Fruit fly (Drosophila melanogaster) whole organism, wandering third instar larva: ENCODE data around the gene hdly.

Source experiments
- Abd-B ChIP-seq: fragments of >200 bp; optimal IDR thresholded peaks from 2 replicates; lab custom pipeline; 2017; ENCODE audit warnings: missing biosample characterization, missing genetic modification characterization
- CG32264 ChIP-seq: fragments of 200-800 bp; sonication (Bioruptor generic); optimal IDR thresholded peaks from 2 replicates; lab custom pipeline; 2016; ENCODE audit warnings: missing biosample characterization, missing genetic modification characterization
- CG9705 ChIP-seq: fragments of 200-800 bp; sonication (Bioruptor generic); optimal IDR thresholded peaks from 2 replicates; lab custom pipeline; 2018; ENCODE audit warnings: missing biosample characterization, mild to moderate bottlenecking, missing genetic modification characterization
- CrebA ChIP-seq: fragments of 200-800 bp; sonication (Bioruptor generic); optimal IDR thresholded peaks from 2 replicates; lab custom pipeline; 2016; ENCODE audit warnings: missing biosample characterization, mild to moderate bottlenecking, missing genetic modification characterization, borderline replicate concordance
- Dif ChIP-seq: fragments of 200-275, 200-300 bp; sonication (Bioruptor generic); optimal IDR thresholded peaks from 2 replicates; lab custom pipeline; 2018; ENCODE audit warnings: missing biosample characterization, missing genetic modification characterization; ENCODE audit not compliant: partially characterized antibody
- GATAd ChIP-seq: sonication (Bioruptor generic); optimal IDR thresholded peaks from 2 replicates; lab custom pipeline; 2016; ENCODE audit warnings: missing biosample characterization, missing genetic modification characterization
- HLH106 ChIP-seq: fragments of 200-800 bp; optimal IDR thresholded peaks from 3 replicates; lab custom pipeline; 2019; ENCODE audit warnings: missing biosample characterization, mild to moderate bottlenecking, missing genetic modification characterization, moderate library complexity
- Hnf4 ChIP-seq: fragments of 200-800 bp; sonication (Bioruptor generic); optimal IDR thresholded peaks from 2 replicates; lab custom pipeline; 2016; ENCODE audit warnings: missing biosample characterization, mild to moderate bottlenecking, missing genetic modification characterization
- Hr78 ChIP-seq: fragments of >200 bp; optimal IDR thresholded peaks from 2 replicates; lab custom pipeline; 2017; ENCODE audit warnings: missing biosample characterization, missing genetic modification characterization
- Hr83 ChIP-seq: fragments of 200-300 bp; sonication (Bioruptor generic); optimal IDR thresholded peaks from 2 replicates; lab custom pipeline; 2016; ENCODE audit warnings: missing biosample characterization, mild to moderate bottlenecking, missing genetic modification characterization, moderate library complexity; ENCODE audit not compliant: poor library complexity, severe bottlenecking
- Jra ChIP-seq: sonication (Bioruptor generic); optimal IDR thresholded peaks from 2 replicates; lab custom pipeline; 2016; ENCODE audit warnings: missing biosample characterization, missing genetic modification characterization
- Mio ChIP-seq: sonication (Bioruptor generic); optimal IDR thresholded peaks from 2 replicates; lab custom pipeline; 2016; ENCODE audit warnings: missing biosample characterization, missing genetic modification characterization
- Myc ChIP-seq: fragments of >200 bp; optimal IDR thresholded peaks from 2 replicates; lab custom pipeline; 2017
- N ChIP-seq: fragments of >200 bp; optimal IDR thresholded peaks from 2 replicates; lab custom pipeline; 2018; ENCODE audit warnings: missing biosample characterization, missing external identifiers, missing genetic modification characterization
- OdsH ChIP-seq: fragments of 200-800 bp; sonication (Bioruptor generic); optimal IDR thresholded peaks from 2 replicates; lab custom pipeline; 2016; ENCODE audit warnings: missing biosample characterization, mild to moderate bottlenecking, missing genetic modification characterization
- Rel ChIP-seq, 2 experiments: fragments of 200-800 bp; sonication (Bioruptor generic) in 1 of 2; optimal IDR thresholded peaks; 2 replicates in 1 of 2; 3 replicates in 1 of 2; lab custom pipeline; 2016 to 2019; ENCODE audit warnings: mild to moderate bottlenecking in 2 of 2, missing biosample characterization in 2 of 2, missing genetic modification characterization in 2 of 2, moderate library complexity in 1 of 2
- Sp1 ChIP-seq: fragments of 200-800 bp; sonication (Bioruptor generic); optimal IDR thresholded peaks from 3 replicates; lab custom pipeline; 2019; ENCODE audit warnings: missing biosample characterization, mild to moderate bottlenecking, missing genetic modification characterization, moderate library complexity
- Vsx2 ChIP-seq: fragments of 200-300, 225-300 bp; sonication (Bioruptor generic); optimal IDR thresholded peaks from 2 replicates; lab custom pipeline; 2018; ENCODE audit warnings: missing biosample characterization, missing genetic modification characterization; ENCODE audit not compliant: partially characterized antibody
- br ChIP-seq: fragments of 200-800 bp; sonication (Bioruptor generic); optimal IDR thresholded peaks from 2 replicates; lab custom pipeline; 2016; ENCODE audit warnings: missing biosample characterization, missing genetic modification characterization
- brk ChIP-seq: fragments of 200-800 bp; sonication (Bioruptor generic); optimal IDR thresholded peaks from 2 replicates; lab custom pipeline; 2016; ENCODE audit warnings: missing biosample characterization, mild to moderate bottlenecking, missing genetic modification characterization
- dsf ChIP-seq: sonication (Bioruptor generic); optimal IDR thresholded peaks from 2 replicates; lab custom pipeline; 2016; ENCODE audit warnings: missing biosample characterization, missing genetic modification characterization, borderline replicate concordance
- ey ChIP-seq: fragments of 200-800 bp; sonication (Bioruptor generic); optimal IDR thresholded peaks from 2 replicates; lab custom pipeline; 2016; ENCODE audit warnings: missing biosample characterization, missing genetic modification characterization
- foxo ChIP-seq, 2 experiments: fragments of 200-800 bp; sonication (Bioruptor generic); optimal IDR thresholded peaks; 2 replicates in 1 of 2; 3 replicates in 1 of 2; lab custom pipeline; 2016 to 2017; ENCODE audit warnings: missing biosample characterization in 2 of 2, missing genetic modification characterization in 2 of 2
- fru ChIP-seq: fragments of 200-800 bp; sonication (Bioruptor generic); optimal IDR thresholded peaks from 3 replicates; lab custom pipeline; 2016; ENCODE audit warnings: missing biosample characterization, mild to moderate bottlenecking, missing genetic modification characterization
- h ChIP-seq: fragments of 200-800 bp; sonication (Bioruptor generic); optimal IDR thresholded peaks from 3 replicates; lab custom pipeline; 2016; ENCODE audit warnings: missing biosample characterization, mild to moderate bottlenecking, missing genetic modification characterization
- lola ChIP-seq: fragments of >200 bp; optimal IDR thresholded peaks from 2 replicates; lab custom pipeline; 2017; ENCODE audit warnings: missing biosample characterization, missing genetic modification characterization
- pan ChIP-seq: fragments of >200 bp; optimal IDR thresholded peaks from 2 replicates; lab custom pipeline; 2017
- psq ChIP-seq: fragments of 200-800 bp; sonication (Bioruptor generic); optimal IDR thresholded peaks from 3 replicates; lab custom pipeline; 2017; ENCODE audit warnings: missing biosample characterization, mild to moderate bottlenecking, missing genetic modification characterization, moderate library complexity
- rgr ChIP-seq: fragments of 200-800 bp; sonication (Bioruptor generic); optimal IDR thresholded peaks from 3 replicates; lab custom pipeline; 2016; ENCODE audit warnings: missing biosample characterization, mild to moderate bottlenecking, missing genetic modification characterization
- sage ChIP-seq: fragments of 200-800 bp; sonication (Bioruptor generic); optimal IDR thresholded peaks from 2 replicates; lab custom pipeline; 2016; ENCODE audit warnings: missing biosample characterization, mild to moderate bottlenecking, missing genetic modification characterization
- sv ChIP-seq: fragments of 200-800 bp; sonication (Bioruptor generic); optimal IDR thresholded peaks from 3 replicates; lab custom pipeline; 2016; ENCODE audit warnings: missing biosample characterization, missing genetic modification characterization
- woc ChIP-seq: sonication (Bioruptor generic); optimal IDR thresholded peaks from 2 replicates; lab custom pipeline; 2016; ENCODE audit warnings: missing biosample characterization, mild to moderate bottlenecking, missing genetic modification characterization

hdly gene

dm6 chr3R:20958599-20959150, 44.6 kb downstream of the hdly start:
- TF ChIP-seq OdsH (GFP tag; lab: Kevin White, UChicago) = no peak
- no peak for TF ChIP-seq Hr78 (GFP tag; lab: Kevin White, UChicago)
- TF ChIP-seq Abd-B (GFP tag; lab: Kevin White, UChicago) = no peak
- TF ChIP-seq Myc = no peak
- no peak for TF ChIP-seq brk (GFP tag; lab: Kevin White, UChicago)
- TF ChIP-seq Sp1 = no peak
- TF ChIP-seq sv (GFP tag; lab: Kevin White, UChicago) = no peak
- no peak for TF ChIP-seq fru (GFP tag; lab: Kevin White, UChicago)
- TF ChIP-seq Jra (GFP tag; lab: Kevin White, UChicago) = no peak
- TF ChIP-seq h = no peak
- no peak for TF ChIP-seq foxo (GFP tag; optimal IDR thresholded peaks at IDR 0.05; lab: Kevin White, UChicago)
- no peak for TF ChIP-seq pan
- TF ChIP-seq HLH106 (tag; lab: Kevin White, UChicago) = no peak
- TF ChIP-seq N (GFP tag; lab: Kevin White, UChicago) = no peak
- no peak for TF ChIP-seq br (GFP tag; lab: Kevin White, UChicago)

- TF ChIP-seq dsf (GFP tag; lab: Kevin White, UChicago) = no peak
- TF ChIP-seq CG9705 (GFP tag; lab: Kevin White, UChicago) = no peak
- TF ChIP-seq h = peak; percentile 49
- TF ChIP-seq fru (GFP tag; lab: Kevin White, UChicago) = peak; percentile 17
- no peak for TF ChIP-seq Abd-B (GFP tag; lab: Kevin White, UChicago)
- TF ChIP-seq ey (GFP tag; lab: Kevin White, UChicago) = no peak
- TF ChIP-seq Hr83 (GFP tag; lab: Kevin White, UChicago) = peak; percentile 21
- no peak for TF ChIP-seq GATAd (GFP tag; lab: Kevin White, UChicago)
- TF ChIP-seq CG32264 (GFP tag; lab: Kevin White, UChicago) = no peak
- peak; percentile 45 for TF ChIP-seq br (GFP tag; lab: Kevin White, UChicago)
- TF ChIP-seq Dif (GFP tag; lab: Kevin White, UChicago) = no peak
- TF ChIP-seq lola = no peak
- TF ChIP-seq sage (GFP tag; lab: Kevin White, UChicago) = no peak
- TF ChIP-seq Hnf4 (GFP tag; lab: Kevin White, UChicago) = peak; percentile 16
- TF ChIP-seq Sp1 = no peak
- peak; percentile 32 for TF ChIP-seq rgr (GFP tag; lab: Kevin White, UChicago)
- TF ChIP-seq N (GFP tag; lab: Kevin White, UChicago) = no peak
- TF ChIP-seq foxo (GFP tag; optimal IDR thresholded peaks at IDR 0.05; lab: Kevin White, UChicago) = peak in 1 of 2 experiments; percentile 32
- no peak for TF ChIP-seq pan
- TF ChIP-seq Vsx2 (GFP tag; lab: Kevin White, UChicago) = peak; percentile 55
- no peak for TF ChIP-seq CrebA (GFP tag; lab: Kevin White, UChicago)
- TF ChIP-seq Myc = no peak
- TF ChIP-seq Hr78 (GFP tag; lab: Kevin White, UChicago) = no peak
- no peak for TF ChIP-seq Rel (GFP tag; optimal IDR thresholded peaks at IDR 0.05; lab: Kevin White, UChicago)
- TF ChIP-seq Rel (tag; optimal IDR thresholded peaks at IDR 0.05; lab: Kevin White, UChicago) = peak; percentile 38
- TF ChIP-seq woc (GFP tag; lab: Kevin White, UChicago) = peak; percentile 46
- no peak for TF ChIP-seq psq (GFP tag; lab: Kevin White, UChicago)
Observed at dm6 chr3R:20960881-20961518, 46.9 kb downstream of the hdly start.

- TF ChIP-seq brk (GFP tag; lab: Kevin White, UChicago) = no peak
Observed at dm6 chr3R:20961993-20962392, 47.9 kb downstream of the hdly start.

- TF ChIP-seq Hnf4 (GFP tag; lab: Kevin White, UChicago) (no peak), Abd-B (GFP tag; lab: Kevin White, UChicago) (no peak), br (GFP tag; lab: Kevin White, UChicago) (no peak), Dif (GFP tag; lab: Kevin White, UChicago) (no peak), CG32264 (GFP tag; lab: Kevin White, UChicago) (no peak), sage (GFP tag; lab: Kevin White, UChicago) (no peak), Mio (GFP tag; lab: Kevin White, UChicago) (no peak), psq (GFP tag; lab: Kevin White, UChicago) (no peak), Hr83 (GFP tag; lab: Kevin White, UChicago) (no peak), lola (no peak), ey (GFP tag; lab: Kevin White, UChicago) (no peak), Sp1 (no peak), GATAd (GFP tag; lab: Kevin White, UChicago) (no peak), woc (GFP tag; lab: Kevin White, UChicago) (no peak), OdsH (GFP tag; lab: Kevin White, UChicago) (no peak), CrebA (GFP tag; lab: Kevin White, UChicago) (no peak)
Observed at dm6 chr3R:20962965-20963364, 48.9 kb downstream of the hdly start.
